Fruit fly (Drosophila melanogaster) whole organism, pupa: Measurements from ENCODE around the gene Atf3.

Source experiments
- CG12605 ChIP-seq: fragments of 200-800 bp; sonication (Bioruptor generic); IDR thresholded peaks from 2 replicates; pipeline ENCODE4 v1.3.6; 2022; ENCODE audit warnings: missing biosample characterization, missing genetic modification characterization
- CG13204 ChIP-seq: fragments of 200-800 bp; sonication (Bioruptor generic); optimal IDR thresholded peaks from 2 replicates; lab custom pipeline; 2018; ENCODE audit warnings: missing biosample characterization, mild to moderate bottlenecking, missing genetic modification characterization, moderate library complexity
- CG15710 ChIP-seq: fragments of 200-800 bp; sonication (Bioruptor generic); optimal IDR thresholded peaks from 2 replicates; lab custom pipeline; 2018; ENCODE audit warnings: missing biosample characterization, mild to moderate bottlenecking, missing genetic modification characterization, moderate library complexity
- CG17806 ChIP-seq: fragments of 200-800 bp; sonication (Bioruptor generic); optimal IDR thresholded peaks from 2 replicates; lab custom pipeline; 2018; ENCODE audit warnings: missing biosample characterization, mild to moderate bottlenecking, missing genetic modification characterization, moderate library complexity
- CG32121 ChIP-seq: fragments of 200-800 bp; sonication (Bioruptor generic); IDR thresholded peaks from 2 replicates; pipeline ENCODE4 v1.3.6; 2022; ENCODE audit warnings: missing biosample characterization, missing genetic modification characterization
- CG34367 ChIP-seq: fragments of 200-800 bp; sonication (Bioruptor generic); optimal IDR thresholded peaks from 2 replicates; lab custom pipeline; 2018; ENCODE audit warnings: missing biosample characterization, mild to moderate bottlenecking, missing genetic modification characterization
- CG4496 ChIP-seq: fragments of 200-800 bp; sonication (Bioruptor generic); IDR thresholded peaks from 3 replicates; pipeline ENCODE4 v1.3.6; 2022; ENCODE audit warnings: missing biosample characterization, missing genetic modification characterization
- CG8301 ChIP-seq: fragments of 200-800 bp; sonication (Bioruptor generic); optimal IDR thresholded peaks from 2 replicates; lab custom pipeline; 2018; ENCODE audit warnings: missing biosample characterization, mild to moderate bottlenecking, missing genetic modification characterization
- CG9948 ChIP-seq: fragments of 200-800 bp; sonication (Bioruptor generic); optimal IDR thresholded peaks from 2 replicates; lab custom pipeline; 2018; ENCODE audit warnings: missing biosample characterization, mild to moderate bottlenecking, missing genetic modification characterization, moderate library complexity
- D1 ChIP-seq: fragments of 200-800 bp; sonication (Bioruptor generic); optimal IDR thresholded peaks from 2 replicates; lab custom pipeline; 2018; ENCODE audit warnings: missing biosample characterization, mild to moderate bottlenecking, missing genetic modification characterization, moderate library complexity
- Ets98B ChIP-seq: fragments of 200-800 bp; sonication (Bioruptor generic); IDR thresholded peaks from 2 replicates; pipeline ENCODE4 v1.3.6; 2022; ENCODE audit warnings: missing biosample characterization, missing genetic modification characterization
- Pif1B ChIP-seq: fragments of 200-800 bp; sonication (Bioruptor generic); optimal IDR thresholded peaks from 3 replicates; lab custom pipeline; 2016; ENCODE audit warnings: missing biosample characterization, missing genetic modification characterization
- gl ChIP-seq: fragments of 200-800 bp; sonication (Bioruptor generic); optimal IDR thresholded peaks from 2 replicates; lab custom pipeline; 2018; ENCODE audit warnings: missing biosample characterization, mild to moderate bottlenecking, missing genetic modification characterization
- rn ChIP-seq: fragments of 200-800 bp; sonication (Bioruptor generic); IDR thresholded peaks from 2 replicates; pipeline ENCODE4 v1.3.6; 2022; ENCODE audit warnings: missing biosample characterization, missing genetic modification characterization

dm6 chrX:1248735-1249134 is 26.3 kb downstream of the Atf3 start:
- TF ChIP-seq Pif1B (GFP tag; lab: Kevin White, UChicago) (peak; percentile 79), CG15710 (tag; lab: Kevin White, UChicago) (peak; percentile 83), CG4496 (GFP tag; lab: Robert Waterston, UW) (peak; percentile 61; the same call in 2 of the 3 replicates), gl (tag; lab: Kevin White, UChicago) (peak; percentile 75), CG17806 (peak; percentile 75), CG34367 (tag; lab: Kevin White, UChicago) (peak; percentile 79), CG9948 (peak; percentile 72), CG32121 (GFP tag; lab: Robert Waterston, UW) (no peak; the same call in 1 of the 2 replicates), CG12605 (no peak), CG8301 (tag; lab: Kevin White, UChicago) (peak; percentile 51), D1 (tag; lab: Kevin White, UChicago) (peak; percentile 8), rn (GFP tag; lab: Robert Waterston, UW) (no peak), CG13204 (peak; percentile 72), Ets98B (GFP tag; lab: Robert Waterston, UW) (no peak)
